Fruit fly (Drosophila melanogaster) whole organism, embryonic: Measurements from ENCODE around the gene Eig71Eg.

Source experiments
- Awh ChIP-seq: fragments of 200-800 bp; sonication (Bioruptor generic); IDR thresholded peaks from 2 replicates; pipeline ENCODE4, ENCODE4 v1.3.6; 2022; ENCODE audit warnings: missing biosample characterization, missing genetic modification characterization
- BEAF-32 ChIP-seq: fragments of 200-800 bp; sonication (Bioruptor generic); optimal IDR thresholded peaks from 3 replicates; lab custom pipeline; 2017; ENCODE audit warnings: missing biosample characterization, missing genetic modification characterization, mild to moderate bottlenecking, moderate library complexity, missing genetic modification reagents
- Bgb ChIP-seq: fragments of 200-800 bp; sonication (Bioruptor generic); IDR thresholded peaks from 2 replicates; pipeline ENCODE4 v1.3.6; 2022; ENCODE audit warnings: missing biosample characterization, missing genetic modification characterization; ENCODE audit not compliant: partially characterized antibody
- Bteb2 ChIP-seq: fragments of 200-800 bp; sonication (Bioruptor generic); optimal IDR thresholded peaks from 2 replicates; lab custom pipeline; 2016; ENCODE audit warnings: missing biosample characterization, missing genetic modification characterization
- CG1024 ChIP-seq: fragments of 200-800 bp; sonication (Bioruptor generic); IDR thresholded peaks from 2 replicates; pipeline ENCODE4 v1.3.6; 2022; ENCODE audit warnings: missing biosample characterization, missing genetic modification characterization
- CG10543 ChIP-seq: fragments of 200-800 bp; sonication (Bioruptor generic); optimal IDR thresholded peaks from 3 replicates; lab custom pipeline; 2017; ENCODE audit warnings: missing biosample characterization, mild to moderate bottlenecking, missing genetic modification characterization, moderate library complexity
- CG11695 ChIP-seq: fragments of 200-800 bp; sonication (Bioruptor generic); IDR thresholded peaks from 3 replicates; pipeline ENCODE4 v1.3.6; 2022; ENCODE audit warnings: missing biosample characterization, missing genetic modification characterization
- CG11696 ChIP-seq: fragments of 200-800 bp; sonication (Bioruptor generic); IDR thresholded peaks from 2 replicates; pipeline ENCODE4 v1.3.6; 2022; ENCODE audit warnings: missing biosample characterization, missing genetic modification characterization
- CG13624 ChIP-seq: fragments of 200-800 bp; sonication (Bioruptor generic); optimal IDR thresholded peaks from 2 replicates; lab custom pipeline; 2016; ENCODE audit warnings: missing biosample characterization, missing genetic modification characterization
- CG15479 ChIP-seq: fragments of 200-800 bp; sonication (Bioruptor generic); optimal IDR thresholded peaks from 3 replicates; lab custom pipeline; 2019; ENCODE audit warnings: missing biosample characterization, mild to moderate bottlenecking, missing genetic modification characterization, moderate library complexity
- CG15696 ChIP-seq: fragments of 200-800 bp; sonication (Bioruptor generic); optimal IDR thresholded peaks from 2 replicates; lab custom pipeline; 2019; ENCODE audit warnings: missing biosample characterization, mild to moderate bottlenecking, missing genetic modification characterization, moderate library complexity
- CG17328 ChIP-seq: fragments of 200-800 bp; sonication (Bioruptor generic); IDR thresholded peaks from 2 replicates; pipeline ENCODE4 v1.3.6; 2022; ENCODE audit warnings: missing biosample characterization, missing genetic modification characterization
- CG2712 ChIP-seq: fragments of 200-800 bp; optimal IDR thresholded peaks from 3 replicates; lab custom pipeline; 2019; ENCODE audit warnings: missing biosample characterization, mild to moderate bottlenecking, missing genetic modification characterization, moderate library complexity
- CG2889 ChIP-seq: fragments of 200-800 bp; sonication (Bioruptor generic); IDR thresholded peaks from 3 replicates; pipeline ENCODE4 v1.3.6; 2022; ENCODE audit warnings: missing biosample characterization, missing genetic modification characterization
- CG31388 ChIP-seq: fragments of 200-800 bp; sonication (Bioruptor generic); optimal IDR thresholded peaks from 2 replicates; lab custom pipeline; 2016; ENCODE audit warnings: missing biosample characterization, missing genetic modification characterization
- CG32772 ChIP-seq: fragments of 200-800 bp; sonication (Bioruptor generic); IDR thresholded peaks from 2 replicates; pipeline ENCODE4 v1.3.6; 2022; ENCODE audit warnings: missing biosample characterization, missing genetic modification characterization
- CG4328 ChIP-seq: fragments of 200-800 bp; sonication (Bioruptor generic); optimal IDR thresholded peaks from 3 replicates; lab custom pipeline; 2017; ENCODE audit warnings: missing biosample characterization, missing genetic modification reagents, missing genetic modification characterization
- CG4730 ChIP-seq: fragments of 200-800 bp; sonication (Bioruptor generic); IDR thresholded peaks from 2 replicates; pipeline ENCODE4 v1.3.6; 2022; ENCODE audit warnings: missing biosample characterization, missing genetic modification characterization
- CG5953 ChIP-seq: fragments of 200-800 bp; sonication (Bioruptor generic); IDR thresholded peaks from 2 replicates; pipeline ENCODE4 v1.3.6; 2022; ENCODE audit warnings: missing biosample characterization, missing genetic modification characterization
- CG6272 ChIP-seq: fragments of 200-800 bp; sonication (Bioruptor generic); IDR thresholded peaks from 2 replicates; pipeline ENCODE4 v1.3.6; 2022; ENCODE audit warnings: missing biosample characterization, missing genetic modification characterization
- CG7271 ChIP-seq: fragments of 200-800 bp; sonication (Bioruptor generic); optimal IDR thresholded peaks from 2 replicates; lab custom pipeline; 2018; ENCODE audit warnings: missing biosample characterization, mild to moderate bottlenecking, missing genetic modification characterization, moderate library complexity
- CG7556 ChIP-seq: fragments of 200-800 bp; sonication (Bioruptor generic); optimal IDR thresholded peaks from 2 replicates; lab custom pipeline; 2017; ENCODE audit warnings: missing biosample characterization, mild to moderate bottlenecking, missing genetic modification characterization
- CG8944 ChIP-seq: fragments of 200-800 bp; sonication (Bioruptor generic); optimal IDR thresholded peaks from 3 replicates; lab custom pipeline; 2016; ENCODE audit warnings: missing biosample characterization, missing genetic modification characterization
- CG9817 ChIP-seq: fragments of 200-800 bp; sonication (Bioruptor generic); optimal IDR thresholded peaks from 2 replicates; lab custom pipeline; 2018; ENCODE audit warnings: missing biosample characterization, mild to moderate bottlenecking, missing genetic modification characterization, moderate library complexity
- Dip2 ChIP-seq: fragments of 200-800 bp; sonication (Bioruptor generic); IDR thresholded peaks from 2 replicates; pipeline ENCODE4 v1.3.6; 2022; ENCODE audit warnings: missing biosample characterization, missing genetic modification characterization
- E2f2 ChIP-seq: fragments of 200-800 bp; sonication (Bioruptor generic); IDR thresholded peaks from 2 replicates; pipeline ENCODE4 v1.3.6; 2022; ENCODE audit warnings: missing biosample characterization, missing genetic modification characterization
- ERR ChIP-seq: fragments of 200-800 bp; sonication (Bioruptor generic); optimal IDR thresholded peaks from 2 replicates; lab custom pipeline; 2016; ENCODE audit warnings: missing biosample characterization, missing genetic modification characterization
- Hey ChIP-seq: fragments of 200-800 bp; sonication (Bioruptor generic); optimal IDR thresholded peaks from 3 replicates; lab custom pipeline; 2018; ENCODE audit warnings: missing biosample characterization, mild to moderate bottlenecking, missing genetic modification characterization
- Hr3 ChIP-seq: fragments of 200-800 bp; sonication (Bioruptor generic); optimal IDR thresholded peaks from 3 replicates; lab custom pipeline; 2016; ENCODE audit warnings: missing biosample characterization, missing genetic modification characterization
- Hsf ChIP-seq: fragments of 200-800 bp; sonication (Bioruptor generic); optimal IDR thresholded peaks from 3 replicates; lab custom pipeline; 2016; ENCODE audit warnings: missing biosample characterization, missing genetic modification characterization
- NK7.1 ChIP-seq: fragments of 200-800 bp; sonication (Bioruptor generic); optimal IDR thresholded peaks from 3 replicates; lab custom pipeline; 2016; ENCODE audit warnings: missing biosample characterization, missing genetic modification characterization
- Poxn ChIP-seq: fragments of 200-800 bp; sonication (Bioruptor generic); IDR thresholded peaks from 2 replicates; pipeline ENCODE4 v1.3.6; 2022; ENCODE audit warnings: missing biosample characterization, missing genetic modification characterization
- Sry-δ ChIP-seq: fragments of 200-800 bp; sonication (Bioruptor generic); optimal IDR thresholded peaks from 2 replicates; lab custom pipeline; 2016; ENCODE audit warnings: missing biosample characterization, missing genetic modification characterization
- Usf ChIP-seq: fragments of 200-800 bp; sonication (Bioruptor generic); optimal IDR thresholded peaks from 2 replicates; lab custom pipeline; 2017; ENCODE audit warnings: missing genotype, missing biosample characterization, missing genetic modification characterization
- ase ChIP-seq: fragments of 200-800 bp; sonication (Bioruptor generic); IDR thresholded peaks from 3 replicates; pipeline ENCODE4 v1.3.6; 2022; ENCODE audit warnings: missing biosample characterization, missing genetic modification characterization
- cg ChIP-seq: fragments of 200-800 bp; sonication (Bioruptor generic); optimal IDR thresholded peaks from 3 replicates; lab custom pipeline; 2019; ENCODE audit warnings: missing biosample characterization, mild to moderate bottlenecking, missing genetic modification characterization, moderate library complexity
- dan ChIP-seq: fragments of 200-800 bp; sonication (Bioruptor generic); IDR thresholded peaks from 2 replicates; pipeline ENCODE4 v1.3.6; 2022; ENCODE audit warnings: missing biosample characterization, missing genetic modification characterization
- danr ChIP-seq: fragments of 200-800 bp; sonication (Bioruptor generic); IDR thresholded peaks from 2 replicates; pipeline ENCODE4 v1.3.6; 2022; ENCODE audit warnings: missing biosample characterization, missing genetic modification characterization
- fd102C ChIP-seq: fragments of 200-800 bp; sonication (Bioruptor generic); optimal IDR thresholded peaks from 2 replicates; lab custom pipeline; 2018; ENCODE audit warnings: missing biosample characterization, mild to moderate bottlenecking, missing genetic modification characterization, moderate library complexity
- ftz-f1 ChIP-seq: fragments of 200-800 bp; sonication (Bioruptor generic); optimal IDR thresholded peaks from 2 replicates; lab custom pipeline; 2016; ENCODE audit warnings: missing biosample characterization, missing genetic modification characterization
- hkb ChIP-seq, 2 experiments: fragments of 200-800 bp in 1 of 2; fragments of >200 bp in 1 of 2; sonication (Bioruptor generic) in 1 of 2; IDR thresholded peaks in 1 of 2; optimal IDR thresholded peaks in 1 of 2; 2 replicates each; pipeline versions ENCODE4 v1.3.6 to Lab custom; 2017 to 2022; ENCODE audit warnings: missing biosample characterization in 1 of 2, missing genetic modification characterization in 1 of 2
- jigr1 ChIP-seq: fragments of 200-800 bp; sonication (Bioruptor generic); IDR thresholded peaks from 3 replicates; pipeline ENCODE4 v1.3.6; 2022; ENCODE audit warnings: missing biosample characterization, missing genetic modification characterization
- jing ChIP-seq: fragments of 200-800 bp; sonication (Bioruptor generic); optimal IDR thresholded peaks from 2 replicates; lab custom pipeline; 2018; ENCODE audit warnings: missing biosample characterization, mild to moderate bottlenecking, missing genetic modification characterization
- pb ChIP-seq: fragments of 200-800 bp; sonication (Bioruptor generic); optimal IDR thresholded peaks from 3 replicates; lab custom pipeline; 2016; ENCODE audit warnings: missing biosample characterization, missing genetic modification characterization
- phol ChIP-seq: fragments of 200-800 bp; sonication (Bioruptor generic); optimal IDR thresholded peaks from 3 replicates; lab custom pipeline; 2018; ENCODE audit warnings: missing biosample characterization, mild to moderate bottlenecking, missing genetic modification characterization, moderate library complexity
- ro ChIP-seq: fragments of 200-800 bp; sonication (Bioruptor generic); IDR thresholded peaks from 2 replicates; pipeline ENCODE4 v1.3.6; 2022; ENCODE audit warnings: missing biosample characterization, missing genetic modification characterization
- salm ChIP-seq: fragments of 200-800 bp; sonication (Bioruptor generic); optimal IDR thresholded peaks from 2 replicates; lab custom pipeline; 2018; ENCODE audit warnings: missing biosample characterization, mild to moderate bottlenecking, missing genetic modification characterization
- sob ChIP-seq: fragments of 200-800 bp; sonication (Bioruptor generic); IDR thresholded peaks from 2 replicates; pipeline ENCODE4 v1.3.6; 2022; ENCODE audit warnings: missing biosample characterization, missing genetic modification characterization
- ssp ChIP-seq: fragments of 200-800 bp; sonication (Bioruptor generic); IDR thresholded peaks from 2 replicates; pipeline ENCODE4 v1.3.6; 2022; ENCODE audit warnings: missing biosample characterization, missing genetic modification characterization
- trh ChIP-seq: fragments of 200-800 bp; sonication (Bioruptor generic); optimal IDR thresholded peaks from 2 replicates; lab custom pipeline; 2016; ENCODE audit warnings: missing biosample characterization, missing genetic modification characterization
- unc-4 ChIP-seq: fragments of 200-800 bp; sonication (Bioruptor generic); IDR thresholded peaks from 2 replicates; pipeline ENCODE4 v1.3.6; 2022; ENCODE audit warnings: missing biosample characterization, missing genetic modification characterization; ENCODE audit not compliant: partially characterized antibody
- zfh1 ChIP-seq: fragments of 200-800 bp; sonication (Bioruptor generic); IDR thresholded peaks from 3 replicates; pipeline ENCODE4 v1.3.6; 2022; ENCODE audit warnings: missing biosample characterization, missing genetic modification characterization

Eig71Eg gene

DNA sequence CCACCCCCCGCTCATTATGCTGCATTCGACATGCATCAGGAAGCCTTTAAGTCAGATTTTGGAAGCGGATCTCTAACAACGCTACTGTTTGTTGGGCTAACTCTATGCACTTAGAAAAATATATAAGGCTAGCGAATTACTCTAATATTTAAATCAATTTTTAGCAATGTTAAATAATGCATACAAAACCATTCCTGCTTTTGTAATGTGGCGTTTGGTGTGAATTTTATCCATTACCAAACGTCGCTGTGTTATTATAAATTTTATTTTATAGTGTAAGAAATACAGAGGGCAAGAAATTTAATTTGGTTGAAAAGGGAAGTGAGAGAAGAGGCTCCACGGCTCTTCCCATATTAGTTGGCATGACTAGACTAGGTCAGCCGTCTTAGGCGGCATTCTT is 15.4 kb downstream of the Eig71Eg start (continued):
- TF ChIP-seq dan (GFP tag; lab: Robert Waterston, UW) (no peak), CG6272 (GFP tag; lab: Robert Waterston, UW) (no peak), NK7.1 (GFP tag; lab: Kevin White, UChicago) (no peak), CG17328 (GFP tag; lab: Robert Waterston, UW) (peak; percentile 40; the same call in 1 of the 2 replicates), ssp (no peak), Dip2 (GFP tag; lab: Robert Waterston, UW) (no peak), jing (GFP tag; lab: Kevin White, UChicago) (no peak), CG4730 (no peak), Usf (GFP tag; lab: Kevin White, UChicago) (no peak), hkb (optimal IDR thresholded peaks at IDR 0.05; lab: Kevin White, UChicago) (no peak), hkb (GFP tag; IDR thresholded peaks at IDR 0.05; lab: Robert Waterston, UW) (0 out of 2 replicates have a peak, but pooled peaks have one; percentile 36), CG15479 (GFP tag; lab: Kevin White, UChicago) (no peak), trh (GFP tag; lab: Kevin White, UChicago) (no peak), unc-4 (GFP tag; lab: Robert Waterston, UW) (no peak), Hr3 (no peak), Hey (tag; lab: Kevin White, UChicago) (no peak), CG11696 (GFP tag; lab: Robert Waterston, UW) (no peak), E2f2 (no peak), CG7556 (GFP tag; lab: Kevin White, UChicago) (peak; percentile 8), CG15696 (peak; percentile 44), CG2889 (GFP tag; lab: Robert Waterston, UW) (0 out of 3 replicates have a peak, but pooled peaks have one; percentile 4), salm (no peak), fd102C (GFP tag; lab: Kevin White, UChicago) (peak; percentile 36), CG9817 (no peak), zfh1 (GFP tag; lab: Robert Waterston, UW) (peak; percentile 35; the same call in 1 of the 3 replicates), pb (GFP tag; lab: Kevin White, UChicago) (no peak), CG2712 (tag; lab: Kevin White, UChicago) (peak; percentile 72), CG8944 (GFP tag; lab: Kevin White, UChicago) (no peak), danr (GFP tag; lab: Robert Waterston, UW) (no peak), CG4328 (GFP tag; lab: Kevin White, UChicago) (no peak), cg (no peak), CG7271 (tag; lab: Kevin White, UChicago) (no peak), Bteb2 (GFP tag; lab: Kevin White, UChicago) (no peak), CG32772 (GFP tag; lab: Robert Waterston, UW) (no peak), jigr1 (GFP tag; lab: Robert Waterston, UW) (no peak), ro (GFP tag; lab: Robert Waterston, UW) (no peak), Sry-δ (GFP tag; lab: Kevin White, UChicago) (no peak), Hsf (peak; percentile 34), CG11695 (no peak), CG31388 (GFP tag; lab: Kevin White, UChicago) (no peak), sob (no peak), CG5953 (GFP tag; lab: Robert Waterston, UW) (no peak), ERR (GFP tag; lab: Kevin White, UChicago) (no peak), CG10543 (GFP tag; lab: Kevin White, UChicago) (no peak), ftz-f1 (GFP tag; lab: Kevin White, UChicago) (no peak), CG1024 (no peak), Bgb (GFP tag; lab: Robert Waterston, UW) (no peak), phol (peak; percentile 48), BEAF-32 (GFP tag; lab: Kevin White, UChicago) (no peak), Poxn (no peak), ase (no peak), Awh (GFP tag; lab: Robert Waterston, UW) (no peak), CG13624 (GFP tag; lab: Kevin White, UChicago) (no peak)
